Worm (Caenorhabditis elegans): Measurements from ENCODE around the gene F29G6.1.

F29G6.1 gene

DNA sequence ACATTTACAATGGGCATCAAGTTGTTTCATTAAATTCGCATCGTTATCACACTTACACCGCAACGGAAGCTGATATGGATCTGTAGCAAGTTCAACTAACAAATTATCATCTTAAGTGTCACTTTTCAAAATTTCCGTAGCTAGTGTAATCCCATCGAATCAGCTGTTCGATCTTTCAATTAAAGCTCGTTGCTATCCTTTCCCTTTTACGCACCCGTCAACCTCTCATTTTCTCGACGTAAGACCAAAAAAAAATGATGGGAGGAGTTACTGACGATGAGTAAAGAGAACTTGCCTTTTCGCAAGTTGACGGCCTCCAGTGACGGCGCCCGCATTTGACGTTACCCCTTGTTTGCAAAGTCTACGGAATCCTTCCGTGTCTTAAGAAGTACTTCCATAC, at the start of gene F29G6.1:
Gene F29G6.1, plus strand, starts transcription at position 301 of the 400 bp plus-strand sequence.
- TF ChIP-seq T22C8.4 (GFP tag; IDR thresholded peaks at IDR 0.05) (no peak), ztf-23 (GFP tag; IDR thresholded peaks at IDR 0.05) (no peak), ref-1 (GFP tag; conservative IDR thresholded peaks at IDR 0.05) (no peak), ztf-29 (GFP tag; IDR thresholded peaks at IDR 0.05) (no peak), klf-2 (GFP tag; conservative IDR thresholded peaks at IDR 0.05) (no peak), tab-1 (GFP tag; IDR thresholded peaks at IDR 0.05) (no peak), med-1 (GFP tag; optimal IDR thresholded peaks at IDR 0.05; ENCODE audit: insufficient read depth) (no peak), cog-1 (tag; optimal IDR thresholded peaks at IDR 0.05) (no peak), flt-1 (GFP tag; IDR thresholded peaks at IDR 0.05) (no peak)

DNA sequence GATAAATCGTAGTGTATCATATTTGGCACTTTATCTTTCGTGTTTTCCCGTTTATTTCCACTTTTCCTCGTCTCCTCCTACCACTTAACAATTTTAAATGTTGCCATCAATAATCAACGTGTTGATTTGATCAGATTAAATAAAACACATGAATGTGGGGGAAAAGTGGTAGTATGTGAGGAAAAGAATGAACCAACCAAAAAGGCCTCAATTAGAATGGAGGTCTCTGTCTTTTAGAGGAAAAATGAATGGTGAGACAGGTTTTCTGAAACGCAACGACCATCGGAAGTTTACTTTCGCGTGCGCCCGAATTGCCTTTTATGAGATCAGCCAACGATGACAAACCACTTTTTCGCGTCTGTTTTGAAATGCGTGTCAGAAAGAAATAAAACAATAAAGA, 49.8 kb upstream of the F29G6.1 start:
- no peak for TF ChIP-seq T22C8.4 (GFP tag; IDR thresholded peaks at IDR 0.05)
- TF ChIP-seq ztf-23 (GFP tag; IDR thresholded peaks at IDR 0.05): no peak
- no peak for TF ChIP-seq tab-1 (GFP tag; IDR thresholded peaks at IDR 0.05)
- no peak for TF ChIP-seq flt-1 (GFP tag; IDR thresholded peaks at IDR 0.05)
- TF ChIP-seq med-1 (GFP tag; optimal IDR thresholded peaks at IDR 0.05; ENCODE audit: insufficient read depth): no peak
- no peak for TF ChIP-seq cog-1 (tag; optimal IDR thresholded peaks at IDR 0.05)
- no peak for TF ChIP-seq klf-2 (GFP tag; conservative IDR thresholded peaks at IDR 0.05)
- no peak for TF ChIP-seq ztf-29 (GFP tag; IDR thresholded peaks at IDR 0.05)
- no peak for TF ChIP-seq ref-1 (GFP tag; conservative IDR thresholded peaks at IDR 0.05)

DNA sequence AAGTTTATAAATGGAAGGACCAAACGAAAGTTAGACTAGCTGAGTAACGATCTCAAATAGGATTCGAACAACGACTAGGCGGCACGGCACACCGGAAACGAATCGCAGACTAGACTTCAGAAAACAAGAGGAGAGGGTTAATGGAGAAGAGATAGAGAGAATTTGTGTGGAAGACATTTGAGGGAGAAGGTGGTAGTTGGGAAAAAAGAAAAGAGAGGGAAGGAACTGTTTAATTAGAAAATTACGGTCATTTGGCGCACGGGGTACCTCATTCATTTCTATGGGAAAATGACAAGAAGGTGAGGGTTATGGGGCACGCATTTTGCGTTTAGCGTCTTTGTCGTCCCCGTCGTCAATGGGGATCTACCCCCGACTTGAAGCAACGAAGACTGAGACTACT, 47.8 kb upstream of the F29G6.1 start, which contains the start of gene F48C5.2:
Gene F48C5.2, minus strand, starts transcription at position 101 of the 400 bp plus-strand sequence.
- TF ChIP-seq ztf-29 (GFP tag; IDR thresholded peaks at IDR 0.05) (no peak), klf-2 (GFP tag; conservative IDR thresholded peaks at IDR 0.05) (no peak), cog-1 (tag; optimal IDR thresholded peaks at IDR 0.05) (no peak), tab-1 (GFP tag; IDR thresholded peaks at IDR 0.05) (no peak), T22C8.4 (GFP tag; IDR thresholded peaks at IDR 0.05) (no peak), flt-1 (GFP tag; IDR thresholded peaks at IDR 0.05) (no peak), ztf-23 (GFP tag; IDR thresholded peaks at IDR 0.05) (no peak), med-1 (GFP tag; optimal IDR thresholded peaks at IDR 0.05; ENCODE audit: insufficient read depth) (no peak), ref-1 (GFP tag; conservative IDR thresholded peaks at IDR 0.05) (no peak)

DNA sequence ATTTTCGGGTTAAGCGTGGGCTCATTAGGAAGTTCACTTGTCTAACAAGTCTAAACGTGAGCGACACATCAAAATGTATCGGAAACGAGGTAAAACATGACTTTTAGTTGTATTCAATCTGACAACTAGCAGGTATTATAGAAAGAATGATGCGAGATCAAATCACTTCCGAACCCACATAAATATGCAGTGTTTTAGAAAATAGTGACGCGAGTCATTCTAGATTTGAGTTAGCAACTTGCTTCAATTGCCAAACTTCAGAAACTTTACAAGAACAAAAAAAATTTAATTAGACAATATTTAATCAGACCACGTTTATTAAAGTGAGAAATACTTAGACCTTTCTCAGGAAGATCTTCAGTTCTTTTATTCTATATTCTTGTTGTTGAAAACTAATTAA, 45.4 kb upstream of the F29G6.1 start:
- TF ChIP-seq flt-1 (GFP tag; IDR thresholded peaks at IDR 0.05) (no peak), ztf-29 (GFP tag; IDR thresholded peaks at IDR 0.05) (no peak), tab-1 (GFP tag; IDR thresholded peaks at IDR 0.05) (no peak), klf-2 (GFP tag; conservative IDR thresholded peaks at IDR 0.05) (no peak), ztf-23 (GFP tag; IDR thresholded peaks at IDR 0.05) (no peak), med-1 (GFP tag; optimal IDR thresholded peaks at IDR 0.05; ENCODE audit: insufficient read depth) (no peak), cog-1 (tag; optimal IDR thresholded peaks at IDR 0.05) (no peak), ref-1 (GFP tag; conservative IDR thresholded peaks at IDR 0.05) (no peak), T22C8.4 (GFP tag; IDR thresholded peaks at IDR 0.05) (no peak)

DNA sequence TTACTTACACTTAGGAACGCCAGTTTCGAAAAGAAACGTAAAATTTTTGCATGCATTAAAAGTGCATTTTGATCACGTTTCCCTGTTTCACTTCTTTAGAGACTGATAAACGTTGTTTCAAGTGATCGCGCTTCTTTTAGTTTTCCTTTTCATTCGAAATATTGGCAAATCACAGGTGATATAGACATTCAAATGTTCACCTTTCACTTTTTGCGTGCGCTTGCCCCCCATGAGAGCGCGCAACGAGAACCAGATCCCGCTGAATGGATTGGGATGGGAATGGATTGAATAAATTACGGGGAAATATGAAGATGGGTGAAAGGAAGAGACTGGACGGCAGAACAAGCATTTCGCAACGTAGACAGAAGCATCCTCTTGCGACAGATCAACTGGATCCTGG, 40.5 kb upstream of the F29G6.1 start:
- no peak for TF ChIP-seq ref-1 (GFP tag; conservative IDR thresholded peaks at IDR 0.05)
- TF ChIP-seq ztf-29 (GFP tag; IDR thresholded peaks at IDR 0.05): no peak
- TF ChIP-seq cog-1 (tag; optimal IDR thresholded peaks at IDR 0.05): no peak
- TF ChIP-seq klf-2 (GFP tag; conservative IDR thresholded peaks at IDR 0.05): no peak
- no peak for TF ChIP-seq ztf-23 (GFP tag; IDR thresholded peaks at IDR 0.05)
- no peak for TF ChIP-seq med-1 (GFP tag; optimal IDR thresholded peaks at IDR 0.05; ENCODE audit: insufficient read depth)
- TF ChIP-seq T22C8.4 (GFP tag; IDR thresholded peaks at IDR 0.05): no peak
- no peak for TF ChIP-seq tab-1 (GFP tag; IDR thresholded peaks at IDR 0.05)
- no peak for TF ChIP-seq flt-1 (GFP tag; IDR thresholded peaks at IDR 0.05)

DNA sequence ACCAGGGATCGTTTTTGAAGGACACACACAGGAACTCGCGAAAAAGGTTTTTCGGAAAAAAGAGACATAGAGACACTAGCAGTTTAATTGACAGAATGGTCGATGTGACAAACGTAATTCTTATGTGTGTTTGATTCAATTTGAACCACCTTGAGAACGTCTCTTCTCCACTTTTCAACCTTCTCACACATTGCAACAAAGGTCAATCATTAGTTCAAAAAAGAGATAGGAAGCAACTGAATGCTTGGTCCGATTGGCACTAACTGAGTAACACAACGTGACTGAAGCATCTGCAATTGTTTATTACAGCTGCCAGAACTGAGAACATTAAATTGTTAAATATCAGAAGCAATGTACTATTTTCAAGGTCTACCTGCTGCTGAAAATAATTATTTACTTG, 40.0 kb upstream of the F29G6.1 start:
- TF ChIP-seq T22C8.4 (GFP tag; IDR thresholded peaks at IDR 0.05) (no peak), ztf-29 (GFP tag; IDR thresholded peaks at IDR 0.05) (no peak), klf-2 (GFP tag; conservative IDR thresholded peaks at IDR 0.05) (no peak), flt-1 (GFP tag; IDR thresholded peaks at IDR 0.05) (no peak), tab-1 (GFP tag; IDR thresholded peaks at IDR 0.05) (no peak)

DNA sequence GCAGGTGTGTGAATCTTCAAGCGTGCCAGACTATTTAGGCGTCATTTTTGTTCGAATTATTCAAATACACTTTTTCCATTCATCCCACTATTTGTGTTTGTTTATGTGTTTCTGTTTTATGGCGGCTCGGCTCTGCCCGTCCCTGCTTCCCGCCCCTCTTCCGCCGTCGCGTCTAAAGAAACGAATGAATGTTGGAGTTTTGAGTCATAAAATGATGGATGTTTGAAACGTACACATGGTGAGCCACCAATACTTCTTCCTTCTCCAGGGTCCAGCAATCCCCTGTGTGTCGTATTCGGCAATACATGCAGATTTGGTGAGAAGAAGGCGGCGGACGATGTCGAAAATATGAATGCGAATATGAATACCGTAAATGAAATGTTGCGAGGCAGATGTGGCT, 39.1 kb upstream of the F29G6.1 start:
- no peak for TF ChIP-seq med-1 (GFP tag; optimal IDR thresholded peaks at IDR 0.05; ENCODE audit: insufficient read depth)
- no peak for TF ChIP-seq T22C8.4 (GFP tag; IDR thresholded peaks at IDR 0.05)
- no peak for TF ChIP-seq klf-2 (GFP tag; conservative IDR thresholded peaks at IDR 0.05)
- TF ChIP-seq ztf-23 (GFP tag; IDR thresholded peaks at IDR 0.05): no peak
- TF ChIP-seq ref-1 (GFP tag; conservative IDR thresholded peaks at IDR 0.05): no peak
- no peak for TF ChIP-seq ztf-29 (GFP tag; IDR thresholded peaks at IDR 0.05)
- TF ChIP-seq tab-1 (GFP tag; IDR thresholded peaks at IDR 0.05): no peak
- no peak for TF ChIP-seq cog-1 (tag; optimal IDR thresholded peaks at IDR 0.05)
- TF ChIP-seq flt-1 (GFP tag; IDR thresholded peaks at IDR 0.05): no peak

DNA sequence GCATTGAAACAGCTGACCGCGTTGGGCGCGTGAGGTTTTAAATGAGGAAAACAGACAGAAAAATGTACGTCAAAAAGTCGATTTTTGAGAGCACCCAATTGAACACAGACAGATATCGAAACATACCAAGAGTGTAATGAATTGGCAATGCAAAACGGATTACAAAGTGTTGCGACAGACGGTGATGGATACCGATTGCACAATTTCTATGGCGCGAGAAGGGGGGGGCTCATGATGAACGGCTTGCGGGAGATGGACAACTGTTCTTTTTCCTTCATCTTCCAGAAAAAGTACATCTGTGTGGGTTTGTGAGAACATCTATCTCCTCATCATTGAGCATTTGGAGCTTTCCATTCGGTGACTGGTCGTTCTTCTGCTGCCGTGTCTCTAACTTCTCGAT, 38.5 kb upstream of the F29G6.1 start:
- TF ChIP-seq med-1 (GFP tag; optimal IDR thresholded peaks at IDR 0.05; ENCODE audit: insufficient read depth) (no peak), ztf-23 (GFP tag; IDR thresholded peaks at IDR 0.05) (no peak), cog-1 (tag; optimal IDR thresholded peaks at IDR 0.05) (no peak), flt-1 (GFP tag; IDR thresholded peaks at IDR 0.05) (no peak), klf-2 (GFP tag; conservative IDR thresholded peaks at IDR 0.05) (no peak), ztf-29 (GFP tag; IDR thresholded peaks at IDR 0.05) (no peak), T22C8.4 (GFP tag; IDR thresholded peaks at IDR 0.05) (no peak), ref-1 (GFP tag; conservative IDR thresholded peaks at IDR 0.05) (no peak), tab-1 (GFP tag; IDR thresholded peaks at IDR 0.05) (no peak)

DNA sequence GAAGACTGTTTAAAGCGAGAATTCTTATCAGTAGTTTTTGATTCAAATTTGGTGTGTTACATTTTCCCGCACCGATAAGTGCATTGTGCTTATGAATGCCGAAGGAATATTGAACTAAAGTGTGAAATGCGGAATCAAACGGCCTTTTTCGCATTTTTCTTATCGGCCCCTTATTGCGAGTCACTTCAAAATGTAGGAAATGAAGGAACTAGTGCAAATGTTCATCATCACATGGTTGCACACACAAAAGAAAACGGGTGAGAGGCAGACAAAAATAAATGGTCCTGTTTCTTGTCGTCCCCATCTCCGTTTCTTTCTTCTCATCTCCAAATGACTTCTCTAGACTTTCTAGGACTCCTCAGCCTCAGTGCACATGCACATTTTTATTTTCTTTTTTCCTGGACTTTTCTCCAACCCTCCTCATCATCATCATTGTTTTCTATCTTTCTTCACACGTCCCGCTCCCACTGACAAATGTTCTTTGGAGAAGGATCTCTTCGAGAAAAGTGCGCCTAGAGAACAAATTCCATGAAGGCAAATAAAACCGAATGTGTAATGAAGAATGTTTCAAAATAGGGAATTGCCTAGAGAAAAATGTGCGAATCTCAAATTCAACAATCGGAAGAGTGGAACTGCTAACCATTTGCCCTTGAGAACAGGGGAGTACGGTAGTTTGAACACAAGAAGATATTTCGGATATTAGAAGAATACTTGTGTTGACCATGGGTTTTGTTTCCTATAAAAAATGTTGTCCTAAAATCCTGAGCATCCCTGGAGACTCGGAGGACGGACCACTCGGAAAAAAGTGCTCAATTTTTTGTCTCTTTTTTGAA, 37.6 kb upstream of the F29G6.1 start:
- TF ChIP-seq tab-1 (GFP tag; IDR thresholded peaks at IDR 0.05) (no peak), cog-1 (tag; optimal IDR thresholded peaks at IDR 0.05) (no peak), flt-1 (GFP tag; IDR thresholded peaks at IDR 0.05) (no peak), ztf-23 (GFP tag; IDR thresholded peaks at IDR 0.05) (no peak), ztf-29 (GFP tag; IDR thresholded peaks at IDR 0.05) (no peak), klf-2 (GFP tag; conservative IDR thresholded peaks at IDR 0.05) (no peak), med-1 (GFP tag; optimal IDR thresholded peaks at IDR 0.05; ENCODE audit: insufficient read depth) (no peak), ref-1 (GFP tag; conservative IDR thresholded peaks at IDR 0.05) (no peak), T22C8.4 (GFP tag; IDR thresholded peaks at IDR 0.05) (no peak)
